Fruit fly (Drosophila melanogaster) whole organism: ENCODE data around the gene RpL37A.
A peak's percentile ranks its signal among the peaks of the same experiment; 100 is the strongest.

Source experiments
- CG8478 ChIP-seq: fragments of >200 bp; optimal IDR thresholded peaks from 2 replicates; lab custom pipeline; 2018; ENCODE audit warnings: inconsistent platforms
- Dll ChIP-seq: fragments of >200 bp; optimal IDR thresholded peaks from 2 replicates; lab custom pipeline; 2017
- EcR ChIP-seq, 2 experiments: fragments of >200 bp; optimal IDR thresholded peaks; 2 replicates each; lab custom pipeline; 2017; ENCODE audit warnings: missing biosample characterization in 2 of 2, missing genetic modification characterization in 2 of 2, missing genetic modification reagents in 2 of 2
- psq ChIP-seq: fragments of >200 bp; optimal IDR thresholded peaks from 2 replicates; lab custom pipeline; 2017

DNA sequence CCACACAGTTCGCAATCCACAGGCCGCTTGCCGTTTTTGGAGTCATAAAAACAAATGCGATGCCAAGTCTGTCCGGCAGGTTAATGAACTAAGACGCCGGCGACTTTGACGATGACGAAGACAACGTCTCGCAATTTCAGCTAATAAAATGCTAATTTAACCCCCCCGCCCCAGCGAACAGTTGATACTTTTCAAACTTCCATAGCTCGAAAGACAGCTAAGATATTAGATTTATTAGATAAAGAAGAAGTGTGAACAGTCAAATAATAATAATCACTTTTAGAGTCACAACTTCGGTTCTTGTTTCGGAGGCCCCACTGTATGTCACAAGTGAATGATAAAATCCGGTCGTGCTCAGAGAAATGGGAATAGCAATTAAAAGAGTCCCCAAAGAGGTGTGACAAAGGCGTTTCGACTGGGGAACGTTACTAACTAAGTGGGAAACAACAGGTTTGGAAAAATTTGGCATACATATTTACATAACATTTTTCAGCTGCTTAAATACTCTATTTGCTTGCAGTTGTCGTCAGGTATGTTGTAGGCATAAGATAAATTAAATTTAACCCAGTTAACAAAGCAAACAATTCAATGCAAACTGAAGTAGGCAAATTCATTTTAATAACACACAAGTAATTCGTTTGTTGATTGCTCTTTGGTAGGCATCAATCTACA is 14.0 kb downstream of the RpL37A start:
- no peak for TF ChIP-seq CG8478 (lab: Kevin White, UChicago)
- no peak for TF ChIP-seq psq
- no peak for TF ChIP-seq Dll (lab: Kevin White, UChicago)
- peak in 1 of 2 experiments; percentile 18 for TF ChIP-seq EcR (GFP tag; optimal IDR thresholded peaks at IDR 0.05; lab: Kevin White, UChicago)
